Fruit fly (Drosophila melanogaster) whole organism, embryonic: ENCODE data around the gene Iris.

Experiments used
- Asciz ChIP-seq: fragments of 200-800 bp; sonication (Bioruptor generic); optimal IDR thresholded peaks from 2 replicates; lab custom pipeline; 2017; ENCODE audit warnings: missing biosample characterization, mild to moderate bottlenecking, missing genetic modification characterization, missing genetic modification reagents
- CG10209 ChIP-seq: fragments of 200-800 bp; sonication (Bioruptor generic); optimal IDR thresholded peaks from 3 replicates; lab custom pipeline; 2017; ENCODE audit warnings: missing biosample characterization, mild to moderate bottlenecking, missing genetic modification characterization, missing genetic modification reagents
- CG10267 ChIP-seq: fragments of 200-800 bp; sonication (Bioruptor generic); optimal IDR thresholded peaks from 2 replicates; lab custom pipeline; 2018; ENCODE audit warnings: missing biosample characterization, mild to moderate bottlenecking, missing genetic modification characterization, moderate library complexity
- CG10431 ChIP-seq: fragments of 200-800 bp; sonication (Bioruptor generic); optimal IDR thresholded peaks from 3 replicates; lab custom pipeline; 2018; ENCODE audit warnings: missing biosample characterization, mild to moderate bottlenecking, missing genetic modification characterization
- CG14050 ChIP-seq: fragments of 200-800 bp; sonication (Bioruptor generic); IDR thresholded peaks from 3 replicates; pipeline ENCODE4 v1.3.6; 2022; ENCODE audit warnings: missing biosample characterization, missing genetic modification characterization
- CG15073 ChIP-seq: fragments of 200-800 bp; sonication (Bioruptor generic); optimal IDR thresholded peaks from 2 replicates; lab custom pipeline; 2016; ENCODE audit warnings: missing biosample characterization, missing genetic modification characterization
- CG1603 ChIP-seq: fragments of 200-800 bp; sonication (Bioruptor generic); optimal IDR thresholded peaks from 2 replicates; lab custom pipeline; 2019; ENCODE audit warnings: missing biosample characterization, mild to moderate bottlenecking, missing genetic modification characterization, moderate library complexity
- CG17328 ChIP-seq: fragments of 200-800 bp; sonication (Bioruptor generic); IDR thresholded peaks from 2 replicates; pipeline ENCODE4 v1.3.6; 2022; ENCODE audit warnings: missing biosample characterization, missing genetic modification characterization
- CG17802 ChIP-seq: fragments of 200-800 bp; sonication (Bioruptor generic); optimal IDR thresholded peaks from 2 replicates; lab custom pipeline; 2018; ENCODE audit warnings: missing biosample characterization, mild to moderate bottlenecking, missing genetic modification characterization, moderate library complexity
- CG17829 ChIP-seq: fragments of 200-800 bp; optimal IDR thresholded peaks from 2 replicates; lab custom pipeline; 2019; ENCODE audit warnings: missing biosample characterization, mild to moderate bottlenecking, missing genetic modification characterization, moderate library complexity
- CG2202 ChIP-seq: fragments of 200-800 bp; sonication (Bioruptor generic); optimal IDR thresholded peaks from 2 replicates; lab custom pipeline; 2018; ENCODE audit warnings: missing biosample characterization, mild to moderate bottlenecking, missing genetic modification characterization
- CG2889 ChIP-seq: fragments of 200-800 bp; sonication (Bioruptor generic); IDR thresholded peaks from 3 replicates; pipeline ENCODE4 v1.3.6; 2022; ENCODE audit warnings: missing biosample characterization, missing genetic modification characterization
- CG32532 ChIP-seq: fragments of 200-800 bp; sonication (Bioruptor generic); IDR thresholded peaks from 2 replicates; pipeline ENCODE4 v1.3.6; 2022; ENCODE audit warnings: missing biosample characterization, missing genetic modification characterization
- CG42726 ChIP-seq: fragments of 200-800 bp; sonication (Bioruptor generic); IDR thresholded peaks from 2 replicates; pipeline ENCODE4 v1.3.6; 2022; ENCODE audit warnings: missing biosample characterization, missing genetic modification characterization; ENCODE audit not compliant: partially characterized antibody
- CG5180 ChIP-seq: fragments of 200-800 bp; sonication (Bioruptor generic); optimal IDR thresholded peaks from 3 replicates; lab custom pipeline; 2017; ENCODE audit warnings: missing biosample characterization, missing genetic modification characterization, mild to moderate bottlenecking, moderate library complexity, missing genetic modification reagents
- CG5245 ChIP-seq: fragments of 200-800 bp; sonication (Bioruptor generic); optimal IDR thresholded peaks from 3 replicates; lab custom pipeline; 2016; ENCODE audit warnings: missing biosample characterization, missing genetic modification characterization
- CG7357 ChIP-seq: fragments of 200-800 bp; sonication (Bioruptor generic); IDR thresholded peaks from 3 replicates; pipeline ENCODE4 v1.3.6; 2022; ENCODE audit warnings: missing biosample characterization, missing genetic modification characterization
- CG8359 ChIP-seq: fragments of 200-800 bp; sonication (Bioruptor generic); optimal IDR thresholded peaks from 2 replicates; lab custom pipeline; 2017; ENCODE audit warnings: missing biosample characterization, mild to moderate bottlenecking, missing genetic modification characterization, borderline replicate concordance
- CG8944 ChIP-seq: fragments of 200-800 bp; sonication (Bioruptor generic); optimal IDR thresholded peaks from 3 replicates; lab custom pipeline; 2016; ENCODE audit warnings: missing biosample characterization, missing genetic modification characterization
- CG9609 ChIP-seq: fragments of 200-800 bp; sonication (Bioruptor generic); optimal IDR thresholded peaks from 3 replicates; lab custom pipeline; 2016; ENCODE audit warnings: missing biosample characterization, missing genetic modification characterization
- CG9817 ChIP-seq: fragments of 200-800 bp; sonication (Bioruptor generic); optimal IDR thresholded peaks from 2 replicates; lab custom pipeline; 2018; ENCODE audit warnings: missing biosample characterization, mild to moderate bottlenecking, missing genetic modification characterization, moderate library complexity
- Dll ChIP-seq: fragments of 200-800 bp; sonication (Bioruptor generic); IDR thresholded peaks from 4 replicates; pipeline ENCODE4 v1.3.6; 2022; ENCODE audit warnings: missing biosample characterization, missing genetic modification characterization; ENCODE audit not compliant: partially characterized antibody
- ERR ChIP-seq: fragments of 200-800 bp; sonication (Bioruptor generic); optimal IDR thresholded peaks from 2 replicates; lab custom pipeline; 2016; ENCODE audit warnings: missing biosample characterization, missing genetic modification characterization
- Ets65A ChIP-seq: fragments of 200-800 bp; sonication (Bioruptor generic); peaks from one replicate; lab custom pipeline; 2016; ENCODE audit warnings: missing biosample characterization, missing genetic modification characterization
- Gug ChIP-seq: fragments of 200-800 bp; sonication (Bioruptor generic); IDR thresholded peaks from 4 replicates; pipeline ENCODE4 v1.3.6; 2022; ENCODE audit warnings: missing biosample characterization, missing genetic modification characterization
- HLH3B ChIP-seq: fragments of 200-800 bp; sonication (Bioruptor generic); IDR thresholded peaks from 2 replicates; pipeline ENCODE4 v1.3.6; 2022; ENCODE audit warnings: missing biosample characterization, missing genetic modification characterization
- Hmr ChIP-seq: fragments of 200-800 bp; sonication (Bioruptor generic); optimal IDR thresholded peaks from 3 replicates; lab custom pipeline; 2017; ENCODE audit warnings: mild to moderate bottlenecking, missing biosample characterization, missing genetic modification reagents, missing genetic modification characterization
- Hr3 ChIP-seq: fragments of 200-800 bp; sonication (Bioruptor generic); optimal IDR thresholded peaks from 3 replicates; lab custom pipeline; 2016; ENCODE audit warnings: missing biosample characterization, missing genetic modification characterization
- Med ChIP-seq: fragments of 200-800 bp; sonication (Bioruptor generic); peaks from one replicate; lab custom pipeline; 2016; ENCODE audit warnings: missing biosample characterization, missing genetic modification characterization, mild to moderate bottlenecking, inconsistent platforms, moderate library complexity
- NFAT ChIP-seq: fragments of 200-800 bp; sonication (Bioruptor generic); IDR thresholded peaks from 2 replicates; pipeline ENCODE4 v1.3.6; 2022; ENCODE audit warnings: missing biosample characterization, missing genetic modification characterization
- Neu2 ChIP-seq: fragments of 200-800 bp; sonication (Bioruptor generic); optimal IDR thresholded peaks from 3 replicates; lab custom pipeline; 2016; ENCODE audit warnings: missing biosample characterization, missing genetic modification characterization, borderline replicate concordance
- Opbp ChIP-seq: fragments of 200-800 bp; sonication (Bioruptor generic); IDR thresholded peaks from 3 replicates; pipeline ENCODE4 v1.3.6; 2022; ENCODE audit warnings: missing biosample characterization, missing genetic modification characterization; ENCODE audit not compliant: partially characterized antibody
- Xrp1 ChIP-seq: fragments of 200-800 bp; sonication (Bioruptor generic); IDR thresholded peaks from 2 replicates; pipeline ENCODE4 v1.3.6; 2022; ENCODE audit warnings: missing biosample characterization, missing genetic modification characterization
- bsh ChIP-seq, 2 experiments: fragments of 200-800 bp; sonication (Bioruptor generic); optimal IDR thresholded peaks; 2 replicates each; lab custom pipeline; 2017 to 2018; ENCODE audit warnings: mild to moderate bottlenecking in 2 of 2, missing biosample characterization in 2 of 2, missing genetic modification characterization in 2 of 2, moderate library complexity in 1 of 2
- dpn ChIP-seq, 2 experiments: fragments of 200-800 bp; sonication (Bioruptor generic); optimal IDR thresholded peaks; 3 replicates each; lab custom pipeline; 2016; ENCODE audit warnings: missing biosample characterization in 2 of 2, missing genetic modification characterization in 2 of 2
- fd96Cb ChIP-seq: fragments of 200-800 bp; sonication (Bioruptor generic); optimal IDR thresholded peaks from 2 replicates; lab custom pipeline; 2018; ENCODE audit warnings: missing biosample characterization, mild to moderate bottlenecking, missing genetic modification characterization, moderate library complexity
- ken ChIP-seq: fragments of 200-800 bp; sonication (Bioruptor generic); IDR thresholded peaks from 3 replicates; pipeline ENCODE4 v1.3.6; 2022; ENCODE audit warnings: missing biosample characterization, missing genetic modification characterization
- lab ChIP-seq: fragments of 200-800 bp; sonication (Bioruptor generic); optimal IDR thresholded peaks from 3 replicates; lab custom pipeline; 2017; ENCODE audit warnings: missing biosample characterization, missing genetic modification characterization, mild to moderate bottlenecking, moderate library complexity, missing genetic modification reagents
- lola ChIP-seq, 3 experiments: fragments of >200 bp in 2 of 3; fragments of 200-800 bp in 1 of 3; sonication (Bioruptor generic) in 1 of 3; optimal IDR thresholded peaks; 2 replicates each; lab custom pipeline; 2017 to 2019; ENCODE audit warnings: missing biosample characterization in 3 of 3, missing genetic modification characterization in 3 of 3, mild to moderate bottlenecking in 1 of 3, moderate library complexity in 1 of 3
- nerfin-1 ChIP-seq: fragments of 200-800 bp; sonication (Bioruptor generic); optimal IDR thresholded peaks from 3 replicates; lab custom pipeline; 2019; ENCODE audit warnings: missing biosample characterization, mild to moderate bottlenecking, missing genetic modification characterization, moderate library complexity
- onecut ChIP-seq: fragments of 200-800 bp; sonication (Bioruptor generic); IDR thresholded peaks from 2 replicates; pipeline ENCODE4 v1.3.6; 2022; ENCODE audit warnings: missing biosample characterization, missing genetic modification characterization
- pb ChIP-seq: fragments of 200-800 bp; sonication (Bioruptor generic); optimal IDR thresholded peaks from 3 replicates; lab custom pipeline; 2016; ENCODE audit warnings: missing biosample characterization, missing genetic modification characterization
- ranshi ChIP-seq: fragments of 200-800 bp; sonication (Bioruptor generic); IDR thresholded peaks from 2 replicates; pipeline ENCODE4 v1.3.6; 2022; ENCODE audit warnings: missing biosample characterization, missing genetic modification characterization
- stc ChIP-seq: fragments of 200-800 bp; sonication (Bioruptor generic); IDR thresholded peaks from 2 replicates; pipeline ENCODE4 v1.3.6; 2022; ENCODE audit warnings: missing biosample characterization, missing genetic modification characterization
- toy ChIP-seq: fragments of 200-800 bp; sonication (Bioruptor generic); IDR thresholded peaks from 2 replicates; pipeline ENCODE4 v1.3.6; 2022; ENCODE audit warnings: missing biosample characterization, missing genetic modification characterization
- twi ChIP-seq: fragments of 200-800 bp; optimal IDR thresholded peaks from 2 replicates; lab custom pipeline; 2019; ENCODE audit warnings: missing biosample characterization, mild to moderate bottlenecking, missing genetic modification characterization, moderate library complexity
- usp ChIP-seq: fragments of >200 bp; optimal IDR thresholded peaks from 2 replicates; lab custom pipeline; 2017; ENCODE audit warnings: missing biosample characterization, missing genetic modification characterization

The Iris gene

dm6 chr2L:1144371-1145360, 10.8 kb upstream of the Iris start (continued):
- TF ChIP-seq CG7357 (GFP tag; lab: Robert Waterston, UW) (peak; percentile 37; the same call in 1 of the 3 replicates), CG32532 (GFP tag; lab: Robert Waterston, UW) (0 out of 2 replicates have a peak, but pooled peaks have one; percentile 18), CG17328 (GFP tag; lab: Robert Waterston, UW) (no peak; the same call in 1 of the 2 replicates), CG10209 (GFP tag; lab: Kevin White, UChicago) (peak; percentile 28), bsh (GFP tag; optimal IDR thresholded peaks at IDR 0.05; lab: Kevin White, UChicago) (peak; percentile 7 to 71), CG1603 (tag; lab: Kevin White, UChicago) (peak; percentile 78), CG17829 (tag; lab: Kevin White, UChicago) (peak; percentile 57), CG10267 (tag; lab: Kevin White, UChicago) (peak; percentile 32), CG2202 (peak; percentile 51), fd96Cb (tag; lab: Kevin White, UChicago) (peak; percentile 46), Hr3 (peak; percentile 39), Hmr (GFP tag; lab: Kevin White, UChicago) (peak; percentile 53), CG8944 (GFP tag; lab: Kevin White, UChicago) (peak; percentile 14), CG15073 (no peak), dpn (GFP tag; optimal IDR thresholded peaks at IDR 0.05; lab: Kevin White, UChicago) (peak in 1 of 2 experiments; percentile 35), CG14050 (GFP tag; lab: Robert Waterston, UW) (no peak), CG9609 (peak; percentile 37), Med (peak; percentile 87), Neu2 (GFP tag; lab: Kevin White, UChicago) (no peak), nerfin-1 (tag; lab: Kevin White, UChicago) (peak; percentile 11), CG10431 (GFP tag; lab: Kevin White, UChicago) (no peak), CG17802 (tag; lab: Kevin White, UChicago) (peak; percentile 7), CG9817 (peak; percentile 54), Xrp1 (GFP tag; lab: Robert Waterston, UW) (peak; percentile 63), stc (GFP tag; lab: Robert Waterston, UW) (peak; percentile 23; the same call in 1 of the 2 replicates), Asciz (GFP tag; lab: Kevin White, UChicago) (no peak), ranshi (GFP tag; lab: Robert Waterston, UW) (peak; percentile 45; the same call in 1 of the 2 replicates), CG8359 (GFP tag; lab: Kevin White, UChicago) (peak; percentile 21), ken (GFP tag; lab: Robert Waterston, UW) (peak; percentile 62; the same call in 1 of the 3 replicates), ERR (GFP tag; lab: Kevin White, UChicago) (no peak), Gug (GFP tag; lab: Robert Waterston, UW) (peak; percentile 19; the same call in 1 of the 4 replicates), CG2889 (GFP tag; lab: Robert Waterston, UW) (0 out of 3 replicates have a peak, but pooled peaks have one; percentile 16), CG5245 (no peak), CG5180 (GFP tag; lab: Kevin White, UChicago) (no peak), lola (GFP tag; optimal IDR thresholded peaks at IDR 0.05; lab: Kevin White, UChicago) (peak in 1 of 3 experiments; percentile 31), CG42726 (GFP tag; lab: Robert Waterston, UW) (no peak), onecut (GFP tag; lab: Robert Waterston, UW) (no peak), toy (no peak), lab (GFP tag; lab: Kevin White, UChicago) (peak; percentile 73), Dll (GFP tag; lab: Robert Waterston, UW) (no peak), Ets65A (GFP tag; lab: Kevin White, UChicago) (peak; percentile 92), twi (tag; lab: Kevin White, UChicago) (peak; percentile 9), usp (GFP tag; lab: Kevin White, UChicago) (no peak), pb (GFP tag; lab: Kevin White, UChicago) (no peak), NFAT (no peak), Opbp (GFP tag; lab: Robert Waterston, UW) (no peak), HLH3B (GFP tag; lab: Robert Waterston, UW) (peak; percentile 43)
